Fruit fly (Drosophila melanogaster) whole organism, embryonic: ENCODE measurements around the gene SIFaR.

ENCODE experiments used
- Awh ChIP-seq: fragments of 200-800 bp; sonication (Bioruptor generic); IDR thresholded peaks from 2 replicates; pipeline ENCODE4, ENCODE4 v1.3.6; 2022; ENCODE audit warnings: missing biosample characterization, missing genetic modification characterization
- B-H2 ChIP-seq: fragments of 200-800 bp; sonication (Bioruptor generic); optimal IDR thresholded peaks from 2 replicates; lab custom pipeline; 2018; ENCODE audit warnings: missing biosample characterization, mild to moderate bottlenecking, missing genetic modification characterization
- CG10274 ChIP-seq: fragments of 200-800 bp; sonication (Bioruptor generic); optimal IDR thresholded peaks from 3 replicates; lab custom pipeline; 2017; ENCODE audit warnings: missing biosample characterization, mild to moderate bottlenecking, missing genetic modification characterization
- CG11696 ChIP-seq: fragments of 200-800 bp; sonication (Bioruptor generic); IDR thresholded peaks from 2 replicates; pipeline ENCODE4 v1.3.6; 2022; ENCODE audit warnings: missing biosample characterization, missing genetic modification characterization
- CG12219 ChIP-seq: fragments of 200-800 bp; sonication (Bioruptor generic); optimal IDR thresholded peaks from 3 replicates; lab custom pipeline; 2018; ENCODE audit warnings: missing biosample characterization, mild to moderate bottlenecking, missing genetic modification characterization
- CG12744 ChIP-seq: fragments of 200-800 bp; sonication (Bioruptor generic); optimal IDR thresholded peaks from 2 replicates; lab custom pipeline; 2016; ENCODE audit warnings: missing biosample characterization, missing genetic modification characterization
- CG13123 ChIP-seq: fragments of 200-800 bp; sonication (Bioruptor generic); optimal IDR thresholded peaks from 2 replicates; lab custom pipeline; 2016; ENCODE audit warnings: missing biosample characterization, missing genetic modification characterization
- CG13424 ChIP-seq: fragments of 200-800 bp; sonication (Bioruptor generic); optimal IDR thresholded peaks from 2 replicates; lab custom pipeline; 2019; ENCODE audit warnings: missing biosample characterization, mild to moderate bottlenecking, missing genetic modification characterization, moderate library complexity
- CG15011 ChIP-seq: fragments of 200-800 bp; sonication (Bioruptor generic); optimal IDR thresholded peaks from 3 replicates; lab custom pipeline; 2018; ENCODE audit warnings: missing biosample characterization, mild to moderate bottlenecking, missing genetic modification characterization
- CG15073 ChIP-seq: fragments of 200-800 bp; sonication (Bioruptor generic); optimal IDR thresholded peaks from 2 replicates; lab custom pipeline; 2016; ENCODE audit warnings: missing biosample characterization, missing genetic modification characterization
- CG16863 ChIP-seq: fragments of 200-800 bp; sonication (Bioruptor generic); optimal IDR thresholded peaks from 3 replicates; lab custom pipeline; 2016; ENCODE audit warnings: missing biosample characterization, missing genetic modification characterization
- CG18599 ChIP-seq: fragments of 200-800 bp; sonication (Bioruptor generic); optimal IDR thresholded peaks from 3 replicates; lab custom pipeline; 2017; ENCODE audit warnings: missing biosample characterization, missing genetic modification characterization, mild to moderate bottlenecking, moderate library complexity, missing genetic modification reagents
- CG31388 ChIP-seq: fragments of 200-800 bp; sonication (Bioruptor generic); optimal IDR thresholded peaks from 2 replicates; lab custom pipeline; 2016; ENCODE audit warnings: missing biosample characterization, missing genetic modification characterization
- CG31441 ChIP-seq: fragments of 200-800 bp; sonication (Bioruptor generic); IDR thresholded peaks from 2 replicates; pipeline ENCODE4 v1.3.6; 2022; ENCODE audit warnings: missing biosample characterization, missing genetic modification characterization
- CG32772 ChIP-seq: fragments of 200-800 bp; sonication (Bioruptor generic); IDR thresholded peaks from 2 replicates; pipeline ENCODE4 v1.3.6; 2022; ENCODE audit warnings: missing biosample characterization, missing genetic modification characterization
- CG5953 ChIP-seq: fragments of 200-800 bp; sonication (Bioruptor generic); IDR thresholded peaks from 2 replicates; pipeline ENCODE4 v1.3.6; 2022; ENCODE audit warnings: missing biosample characterization, missing genetic modification characterization
- CG6791 ChIP-seq: fragments of 200-800 bp; sonication (Bioruptor generic); IDR thresholded peaks from 3 replicates; pipeline ENCODE4 v1.3.6; 2022; ENCODE audit warnings: missing biosample characterization, missing genetic modification characterization; ENCODE audit not compliant: partially characterized antibody
- CG7928 ChIP-seq: fragments of 200-800 bp; sonication (Bioruptor generic); optimal IDR thresholded peaks from 2 replicates; lab custom pipeline; 2017; ENCODE audit warnings: missing biosample characterization, mild to moderate bottlenecking, missing genetic modification characterization
- CG9727 ChIP-seq: fragments of 200-800 bp; sonication (Bioruptor generic); optimal IDR thresholded peaks from 3 replicates; lab custom pipeline; 2017; ENCODE audit warnings: missing biosample characterization, mild to moderate bottlenecking, missing genetic modification characterization
- CkIIα-i1 ChIP-seq: fragments of 200-800 bp; sonication (Bioruptor generic); IDR thresholded peaks from 2 replicates; pipeline ENCODE4 v1.3.6; 2022; ENCODE audit warnings: missing biosample characterization, missing genetic modification characterization
- HmgD ChIP-seq: fragments of 200-800 bp; sonication (Bioruptor generic); optimal IDR thresholded peaks from 3 replicates; lab custom pipeline; 2016; ENCODE audit warnings: missing biosample characterization, missing genetic modification characterization
- Kr ChIP-seq: fragments of 200-800 bp; sonication (Bioruptor generic); optimal IDR thresholded peaks from 2 replicates; lab custom pipeline; 2017; ENCODE audit warnings: missing biosample characterization, mild to moderate bottlenecking, missing genetic modification characterization
- MTF-1 ChIP-seq: fragments of 200-800 bp; sonication (Bioruptor generic); optimal IDR thresholded peaks from 2 replicates; lab custom pipeline; 2018; ENCODE audit warnings: missing biosample characterization, mild to moderate bottlenecking, missing genetic modification characterization, borderline replicate concordance
- Med ChIP-seq: fragments of 200-800 bp; sonication (Bioruptor generic); peaks from one replicate; lab custom pipeline; 2016; ENCODE audit warnings: missing biosample characterization, missing genetic modification characterization, mild to moderate bottlenecking, inconsistent platforms, moderate library complexity
- Mes4 ChIP-seq: fragments of 200-800 bp; sonication (Bioruptor generic); optimal IDR thresholded peaks from 2 replicates; lab custom pipeline; 2016; ENCODE audit warnings: missing biosample characterization, missing genetic modification characterization
- NC2α ChIP-seq: fragments of 200-800 bp; sonication (Bioruptor generic); optimal IDR thresholded peaks from 2 replicates; lab custom pipeline; 2016; ENCODE audit warnings: missing biosample characterization, missing genetic modification characterization
- NK7.1 ChIP-seq: fragments of 200-800 bp; sonication (Bioruptor generic); optimal IDR thresholded peaks from 3 replicates; lab custom pipeline; 2016; ENCODE audit warnings: missing biosample characterization, missing genetic modification characterization
- Nf-YC ChIP-seq: fragments of 200-800 bp; optimal IDR thresholded peaks from 3 replicates; lab custom pipeline; 2019; ENCODE audit warnings: missing biosample characterization, mild to moderate bottlenecking, missing genetic modification characterization, moderate library complexity
- TFAM ChIP-seq: fragments of 200-800 bp; sonication (Bioruptor generic); optimal IDR thresholded peaks from 2 replicates; lab custom pipeline; 2017; ENCODE audit warnings: missing biosample characterization, missing genetic modification characterization, inconsistent platforms
- Tbp ChIP-seq: fragments of >200 bp; optimal IDR thresholded peaks from 2 replicates; lab custom pipeline; 2018; ENCODE audit warnings: missing biosample characterization, missing genetic modification characterization
- al ChIP-seq: fragments of 200-800 bp; sonication (Bioruptor generic); IDR thresholded peaks from 2 replicates; pipeline ENCODE4 v1.3.6; 2022; ENCODE audit warnings: missing biosample characterization, missing genetic modification characterization
- ash1 ChIP-seq: fragments of 200-800 bp; sonication (Bioruptor generic); optimal IDR thresholded peaks from 2 replicates; lab custom pipeline; 2018; ENCODE audit warnings: missing biosample characterization, mild to moderate bottlenecking, missing genetic modification characterization
- chif ChIP-seq, 2 experiments: fragments of 200-800 bp; sonication (Bioruptor generic); optimal IDR thresholded peaks; 3 replicates each; lab custom pipeline; 2016; ENCODE audit warnings: missing biosample characterization in 2 of 2, missing genetic modification characterization in 2 of 2
- crp ChIP-seq, 2 experiments: fragments of 200-800 bp; sonication (Bioruptor generic); optimal IDR thresholded peaks; 2 replicates in 1 of 2; 3 replicates in 1 of 2; lab custom pipeline; 2017; ENCODE audit warnings: missing biosample characterization in 2 of 2, missing genetic modification characterization in 2 of 2, mild to moderate bottlenecking in 1 of 2, moderate library complexity in 1 of 2
- dan ChIP-seq: fragments of 200-800 bp; sonication (Bioruptor generic); IDR thresholded peaks from 2 replicates; pipeline ENCODE4 v1.3.6; 2022; ENCODE audit warnings: missing biosample characterization, missing genetic modification characterization
- dmrt11E ChIP-seq: fragments of 200-800 bp; sonication (Bioruptor generic); optimal IDR thresholded peaks from 3 replicates; lab custom pipeline; 2018; ENCODE audit warnings: missing biosample characterization, mild to moderate bottlenecking, missing genetic modification characterization, moderate library complexity
- ftz-f1 ChIP-seq: fragments of 200-800 bp; sonication (Bioruptor generic); optimal IDR thresholded peaks from 2 replicates; lab custom pipeline; 2016; ENCODE audit warnings: missing biosample characterization, missing genetic modification characterization
- gro ChIP-seq: fragments of 200-800 bp; sonication (Bioruptor generic); optimal IDR thresholded peaks from 2 replicates; lab custom pipeline; 2016; ENCODE audit warnings: missing biosample characterization, missing genetic modification characterization
- jigr1 ChIP-seq: fragments of 200-800 bp; sonication (Bioruptor generic); IDR thresholded peaks from 3 replicates; pipeline ENCODE4 v1.3.6; 2022; ENCODE audit warnings: missing biosample characterization, missing genetic modification characterization
- ken ChIP-seq: fragments of 200-800 bp; sonication (Bioruptor generic); IDR thresholded peaks from 3 replicates; pipeline ENCODE4 v1.3.6; 2022; ENCODE audit warnings: missing biosample characterization, missing genetic modification characterization
- lbe ChIP-seq: fragments of 200-800 bp; sonication (Bioruptor generic); optimal IDR thresholded peaks from 2 replicates; lab custom pipeline; 2016; ENCODE audit warnings: missing biosample characterization, mild to moderate bottlenecking, missing genetic modification characterization
- lola ChIP-seq, 3 experiments: fragments of >200 bp in 2 of 3; fragments of 200-800 bp in 1 of 3; sonication (Bioruptor generic) in 1 of 3; optimal IDR thresholded peaks; 2 replicates each; lab custom pipeline; 2017 to 2019; ENCODE audit warnings: missing biosample characterization in 3 of 3, missing genetic modification characterization in 3 of 3, mild to moderate bottlenecking in 1 of 3, moderate library complexity in 1 of 3
- mirr ChIP-seq: fragments of 200-800 bp; sonication (Bioruptor generic); optimal IDR thresholded peaks from 3 replicates; lab custom pipeline; 2018; ENCODE audit warnings: missing biosample characterization, mild to moderate bottlenecking, missing genetic modification characterization
- nerfin-2 ChIP-seq: fragments of 200-800 bp; sonication (Bioruptor generic); IDR thresholded peaks from 2 replicates; pipeline ENCODE4 v1.3.6; 2022; ENCODE audit warnings: missing biosample characterization, missing genetic modification characterization; ENCODE audit not compliant: partially characterized antibody
- row ChIP-seq: fragments of 200-800 bp; sonication (Bioruptor generic); IDR thresholded peaks from 3 replicates; pipeline ENCODE4 v1.3.6; 2022; ENCODE audit warnings: missing biosample characterization, missing genetic modification characterization
- sc ChIP-seq, 3 experiments: fragments of >200 bp in 2 of 3; fragments of 200-800 bp in 1 of 3; sonication (Bioruptor generic) in 1 of 3; optimal IDR thresholded peaks; 2 replicates in 2 of 3; 3 replicates in 1 of 3; lab custom pipeline; 2017; ENCODE audit warnings: mild to moderate bottlenecking in 1 of 3, missing biosample characterization in 1 of 3, missing genetic modification characterization in 1 of 3, missing genetic modification reagents in 1 of 3
- slp2 ChIP-seq: fragments of 200-800 bp; sonication (Bioruptor generic); optimal IDR thresholded peaks from 2 replicates; lab custom pipeline; 2016; ENCODE audit warnings: missing biosample characterization, missing genetic modification characterization
- sr ChIP-seq: fragments of 200-800 bp; sonication (Bioruptor generic); IDR thresholded peaks from 3 replicates; pipeline ENCODE4 v1.3.6; 2022; ENCODE audit warnings: missing biosample characterization, missing genetic modification characterization
- usp ChIP-seq: fragments of >200 bp; optimal IDR thresholded peaks from 2 replicates; lab custom pipeline; 2017; ENCODE audit warnings: missing biosample characterization, missing genetic modification characterization
- z ChIP-seq: fragments of 200-800 bp; sonication (Bioruptor generic); IDR thresholded peaks from 3 replicates; pipeline ENCODE4 v1.3.6; 2022; ENCODE audit warnings: missing biosample characterization, missing genetic modification characterization
- zfh1 ChIP-seq: fragments of 200-800 bp; sonication (Bioruptor generic); IDR thresholded peaks from 3 replicates; pipeline ENCODE4 v1.3.6; 2022; ENCODE audit warnings: missing biosample characterization, missing genetic modification characterization

SIFaR gene

dm6 chr3R:21263177-21263576, 30.6 kb downstream of the SIFaR start (continued):
- TF ChIP-seq CG11696 (GFP tag; lab: Robert Waterston, UW): peak; percentile 34; the same call in 1 of the 2 replicates
- no peak for TF ChIP-seq TFAM (GFP tag; lab: Kevin White, UChicago)
- TF ChIP-seq zfh1 (GFP tag; lab: Robert Waterston, UW): peak; percentile 53; the same call in 2 of the 3 replicates
- TF ChIP-seq CG12219 (GFP tag; lab: Kevin White, UChicago): peak; percentile 27
- peak; percentile 27; the same call in 1 of the 2 replicates for TF ChIP-seq Awh (GFP tag; lab: Robert Waterston, UW)
- TF ChIP-seq Kr (GFP tag; lab: Kevin White, UChicago): no peak
- no peak for TF ChIP-seq sc (optimal IDR thresholded peaks at IDR 0.05; lab: Kevin White, UChicago)
- TF ChIP-seq sc (GFP tag; optimal IDR thresholded peaks at IDR 0.05; lab: Kevin White, UChicago): peak; percentile 40
- TF ChIP-seq gro (GFP tag; lab: Kevin White, UChicago): no peak
- no peak for TF ChIP-seq mirr
- TF ChIP-seq NC2α: no peak
- TF ChIP-seq usp (GFP tag; lab: Kevin White, UChicago): no peak
- no peak for TF ChIP-seq chif (GFP tag; optimal IDR thresholded peaks at IDR 0.05; lab: Kevin White, UChicago)
- no peak for TF ChIP-seq z
- no peak for TF ChIP-seq CkIIα-i1 (GFP tag; lab: Robert Waterston, UW)
- TF ChIP-seq Tbp (GFP tag; lab: Kevin White, UChicago): no peak
- no peak for TF ChIP-seq CG13123
- peak; percentile 9 for TF ChIP-seq dmrt11E (tag; lab: Kevin White, UChicago)
- no peak for TF ChIP-seq Mes4 (GFP tag; lab: Kevin White, UChicago)
- TF ChIP-seq sr (GFP tag; lab: Robert Waterston, UW): peak; percentile 60; the same call in 1 of the 3 replicates
- 0 out of 2 replicates have a peak, but pooled peaks have one; percentile 11 for TF ChIP-seq CG31441 (GFP tag; lab: Robert Waterston, UW)
- no peak for TF ChIP-seq jigr1 (GFP tag; lab: Robert Waterston, UW)
- 0 out of 2 replicates have a peak, but pooled peaks have one; percentile 20 for TF ChIP-seq CG32772 (GFP tag; lab: Robert Waterston, UW)
- TF ChIP-seq HmgD (GFP tag; lab: Kevin White, UChicago): no peak
- no peak for TF ChIP-seq crp (GFP tag; optimal IDR thresholded peaks at IDR 0.05; lab: Kevin White, UChicago)
- TF ChIP-seq CG15011 (GFP tag; lab: Kevin White, UChicago): peak; percentile 3
- no peak for TF ChIP-seq CG10274 (GFP tag; lab: Kevin White, UChicago)
- peak; percentile 16 for TF ChIP-seq CG18599 (GFP tag; lab: Kevin White, UChicago)
- TF ChIP-seq nerfin-2 (GFP tag; lab: Robert Waterston, UW): no peak
- TF ChIP-seq dan: no peak
- TF ChIP-seq Nf-YC: no peak
- TF ChIP-seq row (GFP tag; lab: Robert Waterston, UW): no peak
- no peak for TF ChIP-seq ash1 (GFP tag; lab: Kevin White, UChicago)
- no peak for TF ChIP-seq CG16863 (GFP tag; lab: Kevin White, UChicago)
- TF ChIP-seq ftz-f1 (GFP tag; lab: Kevin White, UChicago): no peak
- no peak for TF ChIP-seq B-H2 (GFP tag; lab: Kevin White, UChicago)
- peak; percentile 91 for TF ChIP-seq Med (GFP tag; lab: Kevin White, UChicago)
- no peak for TF ChIP-seq al (GFP tag; lab: Robert Waterston, UW)
- TF ChIP-seq CG6791: no peak
- TF ChIP-seq CG31388: no peak
- no peak for TF ChIP-seq lola (GFP tag; optimal IDR thresholded peaks at IDR 0.05; lab: Kevin White, UChicago)
- no peak for TF ChIP-seq slp2 (GFP tag; lab: Kevin White, UChicago)
- peak; percentile 60 for TF ChIP-seq CG12744 (GFP tag; lab: Kevin White, UChicago)
- TF ChIP-seq lbe: no peak
- no peak for TF ChIP-seq CG13424 (tag; lab: Kevin White, UChicago)
- no peak for TF ChIP-seq CG15073 (GFP tag; lab: Kevin White, UChicago)
- no peak for TF ChIP-seq CG7928 (GFP tag; lab: Kevin White, UChicago)
- TF ChIP-seq NK7.1: no peak
- TF ChIP-seq MTF-1 (GFP tag; lab: Kevin White, UChicago): peak; percentile 41
- 0 out of 3 replicates have a peak, but pooled peaks have one; percentile 44 for TF ChIP-seq ken (GFP tag; lab: Robert Waterston, UW)
- TF ChIP-seq CG5953 (GFP tag; lab: Robert Waterston, UW): peak; percentile 19; the same call in 1 of the 2 replicates
- peak; percentile 44 for TF ChIP-seq CG9727 (GFP tag; lab: Kevin White, UChicago)
